Worm (Caenorhabditis elegans): ENCODE results near the gene rfc-3.

ce11 chrIV:13046848-13047247 is 48.7 kb upstream of the rfc-3 start, which contains the start of gene scl-9:
- no peak for TF ChIP-seq flt-1 (GFP tag; IDR thresholded peaks at IDR 0.05)
- TF ChIP-seq ztf-23 (GFP tag; IDR thresholded peaks at IDR 0.05) = no peak
- TF ChIP-seq ztf-29 (GFP tag; IDR thresholded peaks at IDR 0.05) = no peak
- TF ChIP-seq tab-1 (GFP tag; IDR thresholded peaks at IDR 0.05) = no peak
- TF ChIP-seq ref-1 (GFP tag; conservative IDR thresholded peaks at IDR 0.05) = no peak
- TF ChIP-seq T22C8.4 (GFP tag; IDR thresholded peaks at IDR 0.05) = no peak
- no peak for TF ChIP-seq klf-2 (GFP tag; conservative IDR thresholded peaks at IDR 0.05)
- TF ChIP-seq cog-1 (tag; optimal IDR thresholded peaks at IDR 0.05) = no peak
